Worm (Caenorhabditis elegans) whole organism, midembryonic: ENCODE results near the gene srx-8.

ENCODE experiments used
- T22C8.4 ChIP-seq: fragments of 200-800 bp; sonication (Bioruptor generic); IDR thresholded peaks from 2 replicates; pipeline ENCODE4 v1.3.6; 2022; ENCODE audit warnings: missing genetic modification characterization, missing compliant biosample characterization
- cog-1 ChIP-seq: sonication (generic microtip); optimal IDR thresholded peaks from 2 replicates; lab custom pipeline; 2016; ENCODE audit warnings: missing genetic modification characterization, missing compliant biosample characterization
- flt-1 ChIP-seq: fragments of 200-800 bp; sonication (Bioruptor generic); IDR thresholded peaks from 2 replicates; pipeline ENCODE4 v1.3.6; 2022; ENCODE audit warnings: missing genetic modification characterization, missing compliant biosample characterization
- klf-2 ChIP-seq: fragments of 200-800 bp; sonication (Bioruptor generic); conservative IDR thresholded peaks from 2 replicates; pipeline ENCODE4 v1.3.6; 2022; ENCODE audit warnings: missing genetic modification reagents, missing genetic modification characterization, missing compliant biosample characterization
- med-1 ChIP-seq: sonication (generic microtip); optimal IDR thresholded peaks from 2 replicates; lab custom pipeline; 2017; ENCODE audit warnings: missing genetic modification characterization, mild to moderate bottlenecking, missing compliant biosample characterization, antibody characterized with exemption, missing genetic modification reagents; ENCODE audit not compliant: insufficient read depth
- ref-1 ChIP-seq: fragments of 200-800 bp; sonication (Bioruptor generic); conservative IDR thresholded peaks from 2 replicates; pipeline ENCODE4 v1.3.6; 2022; ENCODE audit warnings: missing genetic modification reagents, missing genetic modification characterization, missing compliant biosample characterization
- tab-1 ChIP-seq: fragments of 200-800 bp; sonication (Bioruptor generic); IDR thresholded peaks from 2 replicates; pipeline ENCODE4 v1.3.6; 2022; ENCODE audit warnings: missing genetic modification characterization, missing compliant biosample characterization
- ztf-23 ChIP-seq: fragments of 200-800 bp; sonication (Bioruptor generic); IDR thresholded peaks from 2 replicates; pipeline ENCODE4 v1.3.6; 2022; ENCODE audit warnings: missing genetic modification reagents, missing genetic modification characterization, missing compliant biosample characterization
- ztf-29 ChIP-seq: fragments of 200-800 bp; sonication (Bioruptor generic); IDR thresholded peaks from 2 replicates; pipeline ENCODE4 v1.3.6; 2022; ENCODE audit warnings: missing genetic modification reagents, missing genetic modification characterization, missing compliant biosample characterization

Gene srx-8

ce11 chrV:553067-553466 is 2.9 kb downstream of the srx-8 start, which contains the start of gene C14C6.8:
TSS of gene C14C6.8 (minus strand) at chrV:553167.
- TF ChIP-seq ref-1, result no peak
- no peak for TF ChIP-seq cog-1 (tag; lab: Kevin White, UChicago)
- no peak for TF ChIP-seq ztf-23 (GFP tag; lab: Robert Waterston, UW)
- no peak for TF ChIP-seq T22C8.4 (GFP tag; lab: Robert Waterston, UW)
- no peak for TF ChIP-seq tab-1 (GFP tag; lab: Robert Waterston, UW)
- TF ChIP-seq med-1, result no peak
- TF ChIP-seq ztf-29 (GFP tag; lab: Robert Waterston, UW), result no peak
- no peak for TF ChIP-seq flt-1
- no peak for TF ChIP-seq klf-2 (GFP tag; lab: Robert Waterston, UW)

ce11 chrV:552406-552805 is 3.5 kb downstream of the srx-8 start:
- TF ChIP-seq klf-2 (GFP tag; lab: Robert Waterston, UW) (no peak), cog-1 (tag; lab: Kevin White, UChicago) (no peak), tab-1 (GFP tag; lab: Robert Waterston, UW) (no peak), ref-1 (no peak), ztf-29 (GFP tag; lab: Robert Waterston, UW) (no peak), flt-1 (no peak), ztf-23 (GFP tag; lab: Robert Waterston, UW) (no peak), med-1 (no peak), T22C8.4 (GFP tag; lab: Robert Waterston, UW) (no peak)

DNA sequence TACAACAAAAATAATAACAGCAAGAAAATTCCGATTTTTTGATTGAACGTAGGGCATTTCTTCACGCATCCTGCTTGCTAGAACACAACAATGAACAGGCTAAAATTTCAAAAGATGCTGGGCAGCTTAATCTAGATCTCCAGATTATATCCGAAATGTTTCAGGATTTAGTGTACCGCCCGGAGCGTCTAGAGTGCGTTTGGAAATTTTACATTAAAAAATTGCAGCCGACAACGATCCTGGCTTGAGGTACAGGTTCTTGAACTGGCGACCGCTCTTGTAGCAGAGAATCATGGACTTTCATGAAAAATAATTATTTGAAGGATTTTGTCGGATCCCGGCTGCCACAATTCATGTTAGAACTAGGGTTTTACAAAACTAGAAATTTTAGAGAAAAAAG is 8.0 kb downstream of the srx-8 start, which contains the start of gene C14C6.6:
Gene C14C6.6, minus strand, starts transcription at position 101 of the 400 bp plus-strand sequence.
- TF ChIP-seq flt-1 (no peak), cog-1 (tag; lab: Kevin White, UChicago) (no peak), tab-1 (GFP tag; lab: Robert Waterston, UW) (no peak), med-1 (no peak), ref-1 (no peak)

- TF ChIP-seq T22C8.4 (GFP tag; lab: Robert Waterston, UW), result no peak
- TF ChIP-seq tab-1 (GFP tag; lab: Robert Waterston, UW), result no peak
- TF ChIP-seq ztf-29 (GFP tag; lab: Robert Waterston, UW), result no peak
- no peak for TF ChIP-seq ztf-23 (GFP tag; lab: Robert Waterston, UW)
- TF ChIP-seq klf-2 (GFP tag; lab: Robert Waterston, UW), result no peak
- no peak for TF ChIP-seq ref-1
- no peak for TF ChIP-seq cog-1 (tag; lab: Kevin White, UChicago)
- no peak for TF ChIP-seq flt-1
- TF ChIP-seq med-1, result no peak
These were observed 12.8 kb downstream of the srx-8 start, which contains the start of gene C14C6.3 for ce11 chrV:543169-543568. TSS of gene C14C6.3 (plus strand) at chrV:543469.

ce11 chrV:541470-541869 is 14.5 kb downstream of the srx-8 start:
- TF ChIP-seq klf-2 (GFP tag; lab: Robert Waterston, UW), result no peak
- TF ChIP-seq flt-1, result no peak
- TF ChIP-seq med-1, result no peak
- TF ChIP-seq ztf-23 (GFP tag; lab: Robert Waterston, UW), result no peak
- no peak for TF ChIP-seq tab-1 (GFP tag; lab: Robert Waterston, UW)
- TF ChIP-seq ztf-29 (GFP tag; lab: Robert Waterston, UW), result no peak
- TF ChIP-seq ref-1, result no peak
- TF ChIP-seq T22C8.4 (GFP tag; lab: Robert Waterston, UW), result no peak
- no peak for TF ChIP-seq cog-1 (tag; lab: Kevin White, UChicago)

- TF ChIP-seq klf-2 (GFP tag; lab: Robert Waterston, UW) (no peak), ztf-23 (GFP tag; lab: Robert Waterston, UW) (no peak), ref-1 (no peak)
These were observed 16.9 kb downstream of the srx-8 start, which contains the start of gene nhr-155 for ce11 chrV:539040-539510. TSS of gene nhr-155 (plus strand) at chrV:539460.

ce11 chrV:536571-536970 is 19.4 kb downstream of the srx-8 start, which contains the start of gene C14C6.5:
TSS of gene C14C6.5 (plus strand) at chrV:536628.
- TF ChIP-seq tab-1 (GFP tag; lab: Robert Waterston, UW), result no peak

ce11 chrV:534176-534575 is 21.8 kb downstream of the srx-8 start, which contains the start of gene nhr-132:
TSS of gene nhr-132 (plus strand) at chrV:534446.
- no peak for TF ChIP-seq ztf-23 (GFP tag; lab: Robert Waterston, UW)

ce11 chrV:532046-532445 is 23.9 kb downstream of the srx-8 start, which contains the start of gene nhr-58:
TSS of gene nhr-58 (plus strand) at chrV:532259.
- TF ChIP-seq ztf-29 (GFP tag; lab: Robert Waterston, UW) (0 out of 2 replicates have a peak, but pooled peaks have one; percentile 10), med-1 (no peak), cog-1 (tag; lab: Kevin White, UChicago) (peak; percentile 47)

- TF ChIP-seq ref-1, result no peak
- no peak for TF ChIP-seq ztf-23 (GFP tag; lab: Robert Waterston, UW)
- no peak for TF ChIP-seq T22C8.4 (GFP tag; lab: Robert Waterston, UW)
- no peak for TF ChIP-seq flt-1
- TF ChIP-seq tab-1 (GFP tag; lab: Robert Waterston, UW), result no peak
- TF ChIP-seq klf-2 (GFP tag; lab: Robert Waterston, UW), result no peak
- TF ChIP-seq ztf-29 (GFP tag; lab: Robert Waterston, UW), result no peak
- no peak for TF ChIP-seq cog-1 (tag; lab: Kevin White, UChicago)
- TF ChIP-seq med-1, result no peak
These were observed 28.4 kb downstream of the srx-8 start, which contains the start of gene srw-108 for ce11 chrV:527602-528001. TSS of gene srw-108 (plus strand) at chrV:527902.

- TF ChIP-seq ztf-23 (GFP tag; lab: Robert Waterston, UW), result no peak
- no peak for TF ChIP-seq tab-1 (GFP tag; lab: Robert Waterston, UW)
- TF ChIP-seq flt-1, result no peak
- TF ChIP-seq T22C8.4 (GFP tag; lab: Robert Waterston, UW), result no peak
- TF ChIP-seq med-1, result no peak
These were observed 30.9 kb downstream of the srx-8 start, which contains the start of gene R11G11.16 for ce11 chrV:525040-525439. TSS of gene R11G11.16 (minus strand) at chrV:525140.
